Worm (Caenorhabditis elegans): ENCODE results near the gene C38C6.3.

C38C6.3 gene

DNA sequence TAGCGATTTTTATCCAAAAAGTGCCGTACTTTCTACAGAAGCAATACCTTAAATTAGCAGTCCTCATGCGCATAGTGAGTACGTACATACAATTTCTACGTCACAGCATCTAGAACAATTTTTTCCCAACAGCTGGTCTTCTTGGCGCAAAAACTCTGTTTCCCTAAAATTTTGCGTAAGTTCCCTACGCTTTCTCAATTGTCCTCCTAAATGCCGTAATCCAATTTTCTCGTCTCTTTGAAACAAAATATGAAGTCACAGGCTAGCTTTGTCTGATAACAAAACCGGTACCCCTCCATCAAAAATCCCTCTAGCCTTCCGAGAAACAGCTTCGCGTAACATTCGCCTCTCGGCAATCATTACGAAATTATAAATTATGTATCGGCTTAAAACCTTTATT is at the start of gene C38C6.3:
Gene C38C6.3, plus strand, starts transcription at position 301 of the 400 bp plus-strand sequence.
- TF ChIP-seq tab-1 (GFP tag; IDR thresholded peaks at IDR 0.05), result no peak
- TF ChIP-seq flt-1 (GFP tag; IDR thresholded peaks at IDR 0.05), result no peak
- TF ChIP-seq ztf-29 (GFP tag; IDR thresholded peaks at IDR 0.05), result no peak
- no peak for TF ChIP-seq ztf-23 (GFP tag; IDR thresholded peaks at IDR 0.05)
- TF ChIP-seq klf-2 (GFP tag; conservative IDR thresholded peaks at IDR 0.05), result no peak
- no peak for TF ChIP-seq med-1 (GFP tag; optimal IDR thresholded peaks at IDR 0.05; ENCODE audit: insufficient read depth)
- no peak for TF ChIP-seq ref-1 (GFP tag; conservative IDR thresholded peaks at IDR 0.05)
- no peak for TF ChIP-seq T22C8.4 (GFP tag; IDR thresholded peaks at IDR 0.05)
- no peak for TF ChIP-seq cog-1 (tag; optimal IDR thresholded peaks at IDR 0.05)

DNA sequence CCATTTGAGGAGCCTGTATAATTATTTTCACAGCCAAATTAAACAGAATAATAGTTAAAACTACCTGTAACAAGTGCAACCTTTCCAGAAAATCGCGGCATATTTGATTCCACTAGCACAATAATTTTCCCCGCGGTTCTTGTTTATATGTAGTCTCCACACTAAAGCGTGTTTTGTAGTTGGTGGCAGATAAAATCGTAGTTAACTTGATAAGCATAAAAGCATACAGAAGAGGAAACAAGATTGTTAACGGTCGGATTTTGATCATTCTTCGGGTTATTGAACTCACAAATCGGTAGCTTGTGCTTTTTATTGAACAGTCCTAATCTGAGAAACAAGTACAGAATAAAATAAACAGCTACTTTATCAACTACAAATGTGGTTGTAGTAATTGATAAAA is 45.5 kb upstream of the C38C6.3 start, which contains the start of gene C01G12.5:
Gene C01G12.5, minus strand, starts transcription at position 101 of the 400 bp plus-strand sequence.
- no peak for TF ChIP-seq cog-1 (tag; optimal IDR thresholded peaks at IDR 0.05)
- TF ChIP-seq klf-2 (GFP tag; conservative IDR thresholded peaks at IDR 0.05), result no peak
- no peak for TF ChIP-seq med-1 (GFP tag; optimal IDR thresholded peaks at IDR 0.05; ENCODE audit: insufficient read depth)
- no peak for TF ChIP-seq ref-1 (GFP tag; conservative IDR thresholded peaks at IDR 0.05)
- TF ChIP-seq T22C8.4 (GFP tag; IDR thresholded peaks at IDR 0.05), result no peak
- no peak for TF ChIP-seq ztf-29 (GFP tag; IDR thresholded peaks at IDR 0.05)
- TF ChIP-seq tab-1 (GFP tag; IDR thresholded peaks at IDR 0.05), result no peak
- no peak for TF ChIP-seq ztf-23 (GFP tag; IDR thresholded peaks at IDR 0.05)
- no peak for TF ChIP-seq flt-1 (GFP tag; IDR thresholded peaks at IDR 0.05)

DNA sequence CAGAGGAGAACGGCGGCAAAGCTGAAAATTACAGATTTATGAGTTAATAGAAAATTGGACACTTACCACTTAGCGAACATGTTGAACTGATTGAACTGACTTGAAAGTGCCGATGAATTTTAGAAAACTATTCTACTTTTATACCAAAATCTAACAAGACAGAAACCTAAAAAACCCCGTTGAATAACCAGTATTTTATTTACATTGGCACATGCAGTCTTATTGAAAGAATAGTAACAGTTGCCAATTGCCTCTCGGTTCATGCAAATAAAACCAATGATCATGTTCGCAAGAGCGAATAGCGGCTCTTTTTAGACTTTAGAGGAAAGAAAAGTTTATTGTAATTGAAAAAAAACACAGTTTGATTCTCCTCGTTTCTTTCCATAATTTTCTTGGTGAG is 44.8 kb upstream of the C38C6.3 start, which contains the start of gene nspb-10:
Gene nspb-10, minus strand, starts transcription at position 101 of the 400 bp plus-strand sequence.
- TF ChIP-seq ztf-29 (GFP tag; IDR thresholded peaks at IDR 0.05) (no peak), flt-1 (GFP tag; IDR thresholded peaks at IDR 0.05) (no peak), T22C8.4 (GFP tag; IDR thresholded peaks at IDR 0.05) (no peak), cog-1 (tag; optimal IDR thresholded peaks at IDR 0.05) (no peak)

ce11 chrII:14591699-14592098 is 41.2 kb upstream of the C38C6.3 start, which contains the start of gene C01G12.7:
Gene C01G12.7 (minus strand): TSS chrII:14591893.
- TF ChIP-seq cog-1 (tag; optimal IDR thresholded peaks at IDR 0.05) (no peak), T22C8.4 (GFP tag; IDR thresholded peaks at IDR 0.05) (no peak), flt-1 (GFP tag; IDR thresholded peaks at IDR 0.05) (no peak)

DNA sequence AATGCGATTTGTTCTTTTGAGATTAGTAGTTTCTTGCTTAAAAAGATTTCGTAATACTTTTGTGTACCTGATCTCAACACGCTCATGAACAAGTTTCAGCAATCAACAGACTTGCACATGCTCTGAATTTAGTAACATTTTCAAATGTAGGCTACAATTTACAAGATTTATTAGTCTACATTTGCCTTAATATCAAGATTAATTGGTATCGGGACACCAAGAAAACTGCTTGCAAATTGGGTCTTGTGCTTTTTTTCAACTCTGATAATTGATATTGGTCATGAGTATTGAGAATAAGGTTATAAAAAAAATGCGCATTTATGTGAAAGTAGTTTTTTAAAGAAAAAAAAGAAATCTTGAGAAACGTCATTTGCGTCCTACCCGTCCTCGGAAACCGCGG is 40.3 kb upstream of the C38C6.3 start:
- TF ChIP-seq T22C8.4 (GFP tag; IDR thresholded peaks at IDR 0.05) (no peak), ztf-29 (GFP tag; IDR thresholded peaks at IDR 0.05) (no peak), med-1 (GFP tag; optimal IDR thresholded peaks at IDR 0.05; ENCODE audit: insufficient read depth) (no peak), tab-1 (GFP tag; IDR thresholded peaks at IDR 0.05) (no peak), flt-1 (GFP tag; IDR thresholded peaks at IDR 0.05) (no peak), cog-1 (tag; optimal IDR thresholded peaks at IDR 0.05) (no peak), klf-2 (GFP tag; conservative IDR thresholded peaks at IDR 0.05) (no peak), ztf-23 (GFP tag; IDR thresholded peaks at IDR 0.05) (no peak)

ce11 chrII:14593281-14593680 is 39.6 kb upstream of the C38C6.3 start, which contains the start of gene catp-4:
Gene catp-4 (plus strand): TSS chrII:14593581.
- TF ChIP-seq cog-1 (tag; optimal IDR thresholded peaks at IDR 0.05), result no peak
- TF ChIP-seq T22C8.4 (GFP tag; IDR thresholded peaks at IDR 0.05), result no peak
- no peak for TF ChIP-seq tab-1 (GFP tag; IDR thresholded peaks at IDR 0.05)
- no peak for TF ChIP-seq ztf-23 (GFP tag; IDR thresholded peaks at IDR 0.05)
- no peak for TF ChIP-seq ref-1 (GFP tag; conservative IDR thresholded peaks at IDR 0.05)
- TF ChIP-seq flt-1 (GFP tag; IDR thresholded peaks at IDR 0.05), result no peak
- no peak for TF ChIP-seq klf-2 (GFP tag; conservative IDR thresholded peaks at IDR 0.05)
- TF ChIP-seq med-1 (GFP tag; optimal IDR thresholded peaks at IDR 0.05; ENCODE audit: insufficient read depth), result no peak
- no peak for TF ChIP-seq ztf-29 (GFP tag; IDR thresholded peaks at IDR 0.05)

- TF ChIP-seq klf-2 (GFP tag; conservative IDR thresholded peaks at IDR 0.05), result no peak
- no peak for TF ChIP-seq T22C8.4 (GFP tag; IDR thresholded peaks at IDR 0.05)
- TF ChIP-seq ztf-23 (GFP tag; IDR thresholded peaks at IDR 0.05), result no peak
- TF ChIP-seq flt-1 (GFP tag; IDR thresholded peaks at IDR 0.05), result no peak
- TF ChIP-seq cog-1 (tag; optimal IDR thresholded peaks at IDR 0.05), result no peak
- TF ChIP-seq med-1 (GFP tag; optimal IDR thresholded peaks at IDR 0.05; ENCODE audit: insufficient read depth), result no peak
- no peak for TF ChIP-seq tab-1 (GFP tag; IDR thresholded peaks at IDR 0.05)
- TF ChIP-seq ztf-29 (GFP tag; IDR thresholded peaks at IDR 0.05), result no peak
- no peak for TF ChIP-seq ref-1 (GFP tag; conservative IDR thresholded peaks at IDR 0.05)
Observed at ce11 chrII:14597788-14598187, 35.1 kb upstream of the C38C6.3 start.

DNA sequence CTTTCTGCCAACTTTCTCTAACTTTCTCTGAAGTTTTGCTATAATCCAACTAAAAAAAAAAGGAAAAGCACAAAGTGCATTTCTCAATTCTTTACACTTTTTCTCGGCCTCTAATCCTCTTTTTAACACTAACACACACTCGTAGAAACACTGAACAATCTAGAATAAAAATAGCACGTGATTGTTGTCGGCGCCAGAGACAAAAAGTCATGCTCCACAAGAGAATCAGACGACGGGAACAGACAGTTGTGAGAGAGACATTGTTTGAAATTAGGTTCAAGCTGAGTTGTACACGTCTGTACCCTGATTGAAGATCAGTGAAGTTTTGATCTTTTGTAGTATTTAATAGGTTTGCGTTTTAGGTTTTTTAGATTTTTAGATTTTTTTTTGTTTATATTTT is 34.6 kb upstream of the C38C6.3 start:
- TF ChIP-seq flt-1 (GFP tag; IDR thresholded peaks at IDR 0.05) (no peak), tab-1 (GFP tag; IDR thresholded peaks at IDR 0.05) (no peak), ref-1 (GFP tag; conservative IDR thresholded peaks at IDR 0.05) (no peak), ztf-23 (GFP tag; IDR thresholded peaks at IDR 0.05) (no peak), cog-1 (tag; optimal IDR thresholded peaks at IDR 0.05) (no peak), ztf-29 (GFP tag; IDR thresholded peaks at IDR 0.05) (no peak), T22C8.4 (GFP tag; IDR thresholded peaks at IDR 0.05) (no peak), med-1 (GFP tag; optimal IDR thresholded peaks at IDR 0.05; ENCODE audit: insufficient read depth) (no peak), klf-2 (GFP tag; conservative IDR thresholded peaks at IDR 0.05) (no peak)

DNA sequence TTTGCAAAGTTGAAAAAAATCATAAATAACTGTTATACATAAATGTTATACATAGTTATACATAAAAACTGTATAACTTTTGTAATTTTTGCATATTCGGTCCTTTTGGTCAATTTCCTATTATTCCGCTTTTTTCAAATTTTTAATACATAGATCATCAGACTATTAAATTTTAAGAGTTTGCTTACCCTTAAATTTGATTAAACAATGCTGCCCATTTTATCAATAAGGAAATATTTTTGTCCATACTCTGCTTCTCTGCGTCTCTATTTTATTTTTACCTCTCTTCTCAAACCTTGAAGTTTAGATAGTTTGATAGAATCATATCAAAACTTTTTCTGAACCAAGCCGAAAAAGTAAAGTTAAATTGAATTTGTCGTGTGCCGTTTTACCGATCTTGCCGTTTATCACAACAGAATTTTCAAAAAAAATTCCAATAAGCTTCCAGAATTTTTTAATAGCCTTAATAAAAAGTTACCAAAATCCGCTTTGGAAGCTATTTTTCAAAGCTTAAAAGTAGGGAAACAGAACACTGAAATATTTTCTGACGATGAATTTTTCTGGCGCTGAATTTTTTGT is 33.5 kb upstream of the C38C6.3 start:
- TF ChIP-seq flt-1 (GFP tag; IDR thresholded peaks at IDR 0.05), result no peak
- TF ChIP-seq ref-1 (GFP tag; conservative IDR thresholded peaks at IDR 0.05), result no peak
- no peak for TF ChIP-seq ztf-23 (GFP tag; IDR thresholded peaks at IDR 0.05)
- TF ChIP-seq cog-1 (tag; optimal IDR thresholded peaks at IDR 0.05), result no peak
- TF ChIP-seq tab-1 (GFP tag; IDR thresholded peaks at IDR 0.05), result no peak
- no peak for TF ChIP-seq ztf-29 (GFP tag; IDR thresholded peaks at IDR 0.05)
- TF ChIP-seq klf-2 (GFP tag; conservative IDR thresholded peaks at IDR 0.05), result no peak
- no peak for TF ChIP-seq T22C8.4 (GFP tag; IDR thresholded peaks at IDR 0.05)
- no peak for TF ChIP-seq med-1 (GFP tag; optimal IDR thresholded peaks at IDR 0.05; ENCODE audit: insufficient read depth)

Measured in whole organism, midembryonic.